Worm (Caenorhabditis elegans) whole organism, mixed stage, embryonic: ENCODE results near the gene F07B10.7.

ENCODE experiments used
- blmp-1 ChIP-seq: fragments of 150-350 bp; optimal IDR thresholded peaks from 2 replicates; lab custom pipeline; 2014; ENCODE audit warnings: missing biosample characterization, missing genetic modification characterization
- pha-4 ChIP-seq: fragments of 150-350 bp; optimal IDR thresholded peaks from 2 replicates; lab custom pipeline; 2018; ENCODE audit warnings: missing biosample characterization, missing genetic modification reagents, missing genetic modification characterization
- unc-62 ChIP-seq: fragments of 150-350 bp; optimal IDR thresholded peaks from 2 replicates; lab custom pipeline; 2014; ENCODE audit warnings: missing biosample characterization, missing genetic modification reagents, missing genetic modification characterization

DNA sequence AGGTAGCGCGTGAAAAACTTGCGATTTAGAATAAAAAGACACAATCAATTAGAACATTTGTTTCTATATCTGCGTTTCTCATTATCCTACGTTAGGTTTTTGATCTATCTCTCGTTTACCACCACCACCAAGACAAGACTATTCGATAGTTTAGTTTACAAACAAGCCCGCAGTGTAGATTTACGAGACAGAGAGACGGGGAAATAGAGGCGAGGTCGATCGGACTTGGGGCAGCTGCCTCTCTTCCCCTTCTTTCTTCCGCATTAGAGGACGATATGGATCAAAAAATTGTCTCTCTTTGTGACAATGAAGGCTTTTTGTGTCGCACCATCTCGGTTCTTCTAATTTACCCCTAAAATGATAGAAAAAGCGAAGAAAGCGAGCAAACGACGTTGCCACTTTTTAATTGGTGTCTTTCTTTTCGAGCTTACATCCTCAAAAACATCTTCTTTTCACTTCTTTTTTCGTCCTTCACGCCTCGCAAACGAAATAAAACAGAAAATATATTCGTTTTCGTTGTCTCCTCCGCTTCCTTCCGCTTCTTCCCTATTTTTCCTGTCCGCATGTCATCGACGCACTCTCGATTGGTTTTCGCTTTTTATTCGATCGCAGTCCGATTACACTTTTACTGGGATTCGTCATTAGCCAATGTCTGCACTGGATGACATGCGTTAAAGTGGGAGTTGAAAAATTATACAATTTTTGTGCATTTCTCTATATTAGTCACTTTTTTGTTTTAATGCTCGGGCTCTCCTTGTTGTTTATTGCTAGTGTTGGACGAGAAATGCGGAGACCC lies 21.1 kb upstream of the F07B10.7 start:
- TF ChIP-seq blmp-1 (peak; percentile 69), unc-62 (GFP tag; lab: Kevin White, UChicago) (peak; percentile 39), pha-4 (no peak)
